Worm (Caenorhabditis elegans) whole organism, L4 larva: ENCODE results near the gene zfp-3.

Experiments used
- F10B5.3 ChIP-seq: sonication (generic microtip); optimal IDR thresholded peaks from 2 replicates; lab custom pipeline; 2016; ENCODE audit warnings: mild to moderate bottlenecking, missing genetic modification characterization, missing compliant biosample characterization
- F37D6.2 ChIP-seq: sonication (generic microtip); optimal IDR thresholded peaks from 2 replicates; lab custom pipeline; 2016; ENCODE audit warnings: mild to moderate bottlenecking, missing genetic modification characterization, missing compliant biosample characterization
- mep-1 ChIP-seq: fragments of 150-350 bp; sonication (generic microtip); optimal IDR thresholded peaks from 3 replicates; lab custom pipeline; 2014; ENCODE audit warnings: missing biosample characterization, missing genetic modification characterization
- pqm-1 ChIP-seq: sonication (generic microtip); optimal IDR thresholded peaks from 2 replicates; lab custom pipeline; 2017; ENCODE audit warnings: missing biosample characterization, missing genetic modification characterization

ce11 chrX:1397516-1397915, 48.9 kb downstream of the zfp-3 start, which contains the start of gene H39E20.1:
- no peak for TF ChIP-seq mep-1 (tag; lab: Kevin White, UChicago)
- TF ChIP-seq F10B5.3: no peak
- no peak for TF ChIP-seq F37D6.2 (tag; lab: Kevin White, UChicago)
- TF ChIP-seq pqm-1 (tag; lab: Kevin White, UChicago): no peak
